Fruit fly (Drosophila melanogaster): Measurements from ENCODE around the gene CG5612.

CG5612 gene

DNA sequence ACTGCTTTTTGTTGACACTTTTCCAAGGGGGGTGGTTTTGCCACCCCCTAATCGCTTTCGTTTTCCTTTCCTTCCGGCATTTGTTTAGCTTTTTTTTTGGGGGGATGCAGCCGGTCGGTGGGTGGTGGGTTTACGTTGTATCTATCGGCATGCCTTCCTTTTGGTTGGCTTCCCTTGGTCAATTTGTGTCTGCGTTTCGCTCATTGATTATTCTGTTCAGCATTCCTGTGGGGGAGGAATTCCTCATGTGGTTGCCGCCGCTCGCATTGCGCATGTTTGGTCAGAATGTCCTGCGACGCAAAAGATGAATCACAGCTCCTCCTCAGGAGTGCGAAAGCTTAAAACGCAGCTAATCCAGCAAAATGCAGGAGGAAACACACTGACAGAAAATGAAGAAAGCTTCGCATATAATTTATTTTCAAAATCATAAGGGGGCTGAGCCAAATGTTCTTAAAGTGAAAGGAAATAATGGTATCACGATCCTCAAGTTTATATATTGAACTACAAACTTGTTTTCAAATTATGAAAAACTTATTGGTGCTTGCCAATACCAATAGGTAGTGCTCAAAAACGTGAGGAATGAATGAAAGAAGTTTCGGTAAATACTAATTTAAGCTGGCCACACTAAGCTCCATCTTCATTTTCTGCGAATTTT is 26.5 kb upstream of the CG5612 start, which contains the start of gene RpS10a:
TSS of gene RpS10a (plus strand) at position 605 of the 655 bp plus-strand sequence.
- peak; percentile 56 for TF ChIP-seq Eip78C (GFP tag)
- no peak for TF ChIP-seq Eip93F (GFP tag; optimal IDR thresholded peaks at IDR 0.05)
- no peak for TF ChIP-seq CG10669 (GFP tag; optimal IDR thresholded peaks at IDR 0.05)
- TF ChIP-seq CG3032 (tag; optimal IDR thresholded peaks at IDR 0.05), result no peak
- 0 out of 3 replicates have a peak, but pooled peaks have one; percentile 14 for TF ChIP-seq CG6163 (GFP tag; IDR thresholded peaks at IDR 0.05)

DNA sequence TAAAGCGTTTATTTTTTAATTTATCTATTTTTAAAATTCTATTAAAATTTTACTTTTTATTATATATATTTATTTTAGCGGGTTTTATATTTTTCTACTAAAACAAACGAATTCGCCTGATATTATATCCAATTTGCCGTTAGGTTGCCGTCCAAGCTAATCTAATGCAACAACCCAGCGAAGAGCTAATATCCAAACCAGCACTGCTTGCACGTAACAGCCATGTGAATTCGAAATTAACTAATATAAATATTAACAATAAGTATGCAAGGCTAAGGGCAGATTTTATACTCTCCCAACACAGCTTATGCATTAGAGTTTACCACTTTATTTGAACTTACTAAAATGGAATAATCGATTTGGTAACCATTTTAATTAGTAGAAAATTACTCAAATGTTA is 25.9 kb upstream of the CG5612 start:
- TF ChIP-seq CG9139 (GFP tag; optimal IDR thresholded peaks at IDR 0.05) (no peak), Sox14 (GFP tag; optimal IDR thresholded peaks at IDR 0.05) (no peak), Hr39 (GFP tag; optimal IDR thresholded peaks at IDR 0.05) (no peak), achi (GFP tag; optimal IDR thresholded peaks at IDR 0.05) (no peak), Eip75B (GFP tag; optimal IDR thresholded peaks at IDR 0.05) (no peak), CG6808 (GFP tag; optimal IDR thresholded peaks at IDR 0.05) (no peak), Blimp-1 (GFP tag; optimal IDR thresholded peaks at IDR 0.05) (no peak), CG3032 (tag; optimal IDR thresholded peaks at IDR 0.05) (no peak), dsx (GFP tag; optimal IDR thresholded peaks at IDR 0.05; ENCODE audit: poor library complexity, severe bottlenecking) (no peak), CG4318 (GFP tag; optimal IDR thresholded peaks at IDR 0.05) (no peak), CG6854 (GFP tag; optimal IDR thresholded peaks at IDR 0.05) (no peak), CG11902 (GFP tag; optimal IDR thresholded peaks at IDR 0.05) (no peak)

DNA sequence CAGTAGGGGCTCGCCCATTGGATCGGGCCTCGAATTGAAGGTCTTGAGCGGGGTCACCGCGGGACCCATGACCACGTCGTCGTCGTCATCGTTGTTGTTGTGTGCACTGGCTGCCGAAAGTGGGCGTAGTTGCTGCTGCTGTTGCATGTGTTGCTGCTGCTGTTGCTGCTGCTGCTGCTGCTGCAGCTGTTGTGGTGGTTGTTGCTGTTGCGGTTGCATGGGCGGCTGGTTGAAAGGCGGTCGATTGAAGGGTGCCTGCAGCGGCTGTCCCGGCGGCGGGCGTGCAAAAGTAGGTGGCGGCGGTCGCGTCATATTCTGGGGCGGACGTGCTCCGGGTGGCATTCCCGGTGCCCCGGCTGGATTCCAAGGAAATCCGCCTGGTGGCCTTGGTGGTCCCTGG is 22.0 kb upstream of the CG5612 start:
- TF ChIP-seq CG34406 (GFP tag; optimal IDR thresholded peaks at IDR 0.05) (no peak), Ets96B (tag; optimal IDR thresholded peaks at IDR 0.05) (no peak), Smox (GFP tag; optimal IDR thresholded peaks at IDR 0.05) (no peak), CG11902 (GFP tag; optimal IDR thresholded peaks at IDR 0.05) (no peak), CG31627 (GFP tag; optimal IDR thresholded peaks at IDR 0.05) (no peak), ss (GFP tag; optimal IDR thresholded peaks at IDR 0.05) (no peak), Eip93F (GFP tag; optimal IDR thresholded peaks at IDR 0.05) (no peak), cyc (GFP tag; optimal IDR thresholded peaks at IDR 0.05) (no peak), Blimp-1 (GFP tag; optimal IDR thresholded peaks at IDR 0.05) (no peak), CG10631 (GFP tag; optimal IDR thresholded peaks at IDR 0.05) (no peak), CG8119 (GFP tag; IDR thresholded peaks at IDR 0.05) (no peak), eg (GFP tag; IDR thresholded peaks at IDR 0.05) (no peak), CG7368 (GFP tag; optimal IDR thresholded peaks at IDR 0.05) (no peak), topi (GFP tag; optimal IDR thresholded peaks at IDR 0.05) (no peak), CG8319 (GFP tag; optimal IDR thresholded peaks at IDR 0.05) (no peak), vri (GFP tag; optimal IDR thresholded peaks at IDR 0.05) (no peak), net (GFP tag; optimal IDR thresholded peaks at IDR 0.05) (no peak), Sox15 (GFP tag; optimal IDR thresholded peaks at IDR 0.05) (no peak)

DNA sequence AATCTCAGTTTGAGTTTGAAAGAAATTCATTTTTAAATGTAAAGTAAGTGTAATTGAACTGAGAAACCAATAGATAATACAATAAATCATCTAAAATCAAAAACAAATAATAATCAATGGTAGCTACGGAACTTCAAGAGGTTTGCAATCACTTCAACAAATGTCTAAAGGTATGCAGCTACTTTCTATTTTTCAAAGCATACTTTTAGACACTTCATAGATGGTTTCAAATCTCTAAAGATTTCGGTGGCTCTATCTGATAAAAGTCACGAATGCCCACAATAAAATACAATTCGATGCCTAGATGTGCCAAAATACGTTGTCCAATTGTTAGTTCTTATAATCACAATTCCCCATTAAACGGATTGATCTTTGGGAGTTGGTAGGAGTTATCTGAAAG is 17.3 kb upstream of the CG5612 start:
- TF ChIP-seq OdsH (GFP tag; optimal IDR thresholded peaks at IDR 0.05) (no peak), Ets96B (tag; optimal IDR thresholded peaks at IDR 0.05) (no peak), Hr4 (GFP tag; optimal IDR thresholded peaks at IDR 0.05) (no peak), CG6792 (GFP tag; optimal IDR thresholded peaks at IDR 0.05) (no peak), CG1621 (tag; optimal IDR thresholded peaks at IDR 0.05) (no peak), CG6276 (GFP tag; optimal IDR thresholded peaks at IDR 0.05) (no peak), CG8632 (GFP tag; optimal IDR thresholded peaks at IDR 0.05) (no peak), net (GFP tag; optimal IDR thresholded peaks at IDR 0.05) (no peak), fkh (GFP tag; optimal IDR thresholded peaks at IDR 0.05) (no peak), Smox (GFP tag; optimal IDR thresholded peaks at IDR 0.05) (no peak)
